Fruit fly (Drosophila melanogaster) whole organism, embryonic: Measurements from ENCODE around the gene CG12116.

ENCODE experiments used
- CG10321 ChIP-seq: fragments of 200-800 bp; sonication (Bioruptor generic); IDR thresholded peaks from 2 replicates; pipeline ENCODE4 v1.3.6; 2022; ENCODE audit warnings: missing biosample characterization, missing genetic modification characterization
- CG11696 ChIP-seq: fragments of 200-800 bp; sonication (Bioruptor generic); IDR thresholded peaks from 2 replicates; pipeline ENCODE4 v1.3.6; 2022; ENCODE audit warnings: missing biosample characterization, missing genetic modification characterization
- CG13775 ChIP-seq: fragments of 200-800 bp; sonication (Bioruptor generic); optimal IDR thresholded peaks from 3 replicates; lab custom pipeline; 2017; ENCODE audit warnings: missing biosample characterization, mild to moderate bottlenecking, missing genetic modification characterization
- CG14710 ChIP-seq: fragments of 200-800 bp; sonication (Bioruptor generic); optimal IDR thresholded peaks from 3 replicates; lab custom pipeline; 2019; ENCODE audit warnings: missing biosample characterization, mild to moderate bottlenecking, missing genetic modification characterization, moderate library complexity
- CG1529 ChIP-seq: fragments of 200-800 bp; sonication (Bioruptor generic); optimal IDR thresholded peaks from 3 replicates; lab custom pipeline; 2018; ENCODE audit warnings: missing biosample characterization, missing genetic modification characterization
- CG17385 ChIP-seq: fragments of 200-800 bp; sonication (Bioruptor generic); optimal IDR thresholded peaks from 3 replicates; lab custom pipeline; 2018; ENCODE audit warnings: missing biosample characterization, mild to moderate bottlenecking, missing genetic modification characterization
- CG17912 ChIP-seq: fragments of 200-800 bp; sonication (Bioruptor generic); optimal IDR thresholded peaks from 2 replicates; lab custom pipeline; 2018; ENCODE audit warnings: missing biosample characterization, mild to moderate bottlenecking, missing genetic modification characterization
- CG18599 ChIP-seq: fragments of 200-800 bp; sonication (Bioruptor generic); optimal IDR thresholded peaks from 3 replicates; lab custom pipeline; 2017; ENCODE audit warnings: missing biosample characterization, missing genetic modification characterization, mild to moderate bottlenecking, moderate library complexity, missing genetic modification reagents
- CG18764 ChIP-seq: fragments of 200-800 bp; sonication (Bioruptor generic); optimal IDR thresholded peaks from 3 replicates; lab custom pipeline; 2016; ENCODE audit warnings: missing biosample characterization, missing genetic modification characterization
- CG2678 ChIP-seq: fragments of 200-800 bp; sonication (Bioruptor generic); optimal IDR thresholded peaks from 3 replicates; lab custom pipeline; 2019; ENCODE audit warnings: missing biosample characterization, mild to moderate bottlenecking, missing genetic modification characterization, moderate library complexity
- CG3065 ChIP-seq: fragments of 200-800 bp; sonication (Bioruptor generic); optimal IDR thresholded peaks from 2 replicates; lab custom pipeline; 2016; ENCODE audit warnings: missing biosample characterization, missing genetic modification characterization
- CG4360 ChIP-seq: fragments of 200-800 bp; sonication (Bioruptor generic); IDR thresholded peaks from 2 replicates; pipeline ENCODE4 v1.3.6; 2022; ENCODE audit warnings: missing biosample characterization, missing genetic modification characterization
- CG4617 ChIP-seq: fragments of 200-800 bp; sonication (Bioruptor generic); optimal IDR thresholded peaks from 3 replicates; lab custom pipeline; 2016; ENCODE audit warnings: missing biosample characterization, missing genetic modification characterization, borderline replicate concordance
- CG6689 ChIP-seq: fragments of 200-800 bp; sonication (Bioruptor generic); IDR thresholded peaks from 2 replicates; pipeline ENCODE4 v1.3.6; 2022; ENCODE audit warnings: missing biosample characterization, missing genetic modification characterization
- CoRest ChIP-seq: fragments of 200-800 bp; sonication (Bioruptor generic); optimal IDR thresholded peaks from 3 replicates; lab custom pipeline; 2018; ENCODE audit warnings: missing biosample characterization, mild to moderate bottlenecking, missing genetic modification characterization, moderate library complexity
- Fer3 ChIP-seq: fragments of 200-800 bp; sonication (Bioruptor generic); optimal IDR thresholded peaks from 2 replicates; lab custom pipeline; 2018; ENCODE audit warnings: missing biosample characterization, mild to moderate bottlenecking, missing genetic modification characterization, moderate library complexity
- Hr78 ChIP-seq, 2 experiments: fragments of 200-800 bp in 1 of 2; fragments of >200 bp in 1 of 2; sonication (Bioruptor generic) in 1 of 2; optimal IDR thresholded peaks; 2 replicates each; lab custom pipeline; 2017 to 2019; ENCODE audit warnings: missing biosample characterization in 2 of 2, missing genetic modification characterization in 2 of 2, mild to moderate bottlenecking in 1 of 2, moderate library complexity in 1 of 2
- Med ChIP-seq: fragments of 200-800 bp; sonication (Bioruptor generic); peaks from one replicate; lab custom pipeline; 2016; ENCODE audit warnings: missing biosample characterization, missing genetic modification characterization, mild to moderate bottlenecking, inconsistent platforms, moderate library complexity
- Meics ChIP-seq: fragments of 200-800 bp; sonication (Bioruptor generic); optimal IDR thresholded peaks from 2 replicates; lab custom pipeline; 2017; ENCODE audit warnings: missing biosample characterization, mild to moderate bottlenecking, missing genetic modification characterization
- Pdp1 ChIP-seq, 2 experiments: fragments of 200-800 bp; sonication (Bioruptor generic); optimal IDR thresholded peaks; 3 replicates each; lab custom pipeline; 2016; ENCODE audit warnings: missing biosample characterization in 2 of 2, missing genetic modification characterization in 2 of 2, mild to moderate bottlenecking in 1 of 2, moderate library complexity in 1 of 2
- Ravus ChIP-seq: fragments of 200-800 bp; sonication (Bioruptor generic); IDR thresholded peaks from 2 replicates; pipeline ENCODE4 v1.3.6; 2022; ENCODE audit warnings: missing biosample characterization, missing genetic modification characterization
- Rfx ChIP-seq: fragments of 200-800 bp; sonication (Bioruptor generic); IDR thresholded peaks from 2 replicates; pipeline ENCODE4 v1.3.6; 2022; ENCODE audit warnings: missing biosample characterization, missing genetic modification characterization
- Sry-δ ChIP-seq: fragments of 200-800 bp; sonication (Bioruptor generic); optimal IDR thresholded peaks from 2 replicates; lab custom pipeline; 2016; ENCODE audit warnings: missing biosample characterization, missing genetic modification characterization
- bcd ChIP-seq: fragments of 200-800 bp; sonication (Bioruptor generic); optimal IDR thresholded peaks from 2 replicates; lab custom pipeline; 2017; ENCODE audit warnings: missing biosample characterization, mild to moderate bottlenecking, missing genetic modification characterization
- btn ChIP-seq: fragments of 200-800 bp; sonication (Bioruptor generic); optimal IDR thresholded peaks from 2 replicates; lab custom pipeline; 2016; ENCODE audit warnings: missing biosample characterization, missing genetic modification characterization
- cad ChIP-seq: fragments of >200 bp; optimal IDR thresholded peaks from 2 replicates; lab custom pipeline; 2017; ENCODE audit warnings: missing biosample characterization, missing genetic modification characterization
- crc ChIP-seq: fragments of 200-800 bp; sonication (Bioruptor generic); optimal IDR thresholded peaks from 2 replicates; lab custom pipeline; 2016; ENCODE audit warnings: missing biosample characterization, missing genetic modification characterization
- cwo ChIP-seq: fragments of 200-800 bp; sonication (Bioruptor generic); optimal IDR thresholded peaks from 3 replicates; lab custom pipeline; 2017; ENCODE audit warnings: missing biosample characterization, missing genetic modification characterization, mild to moderate bottlenecking, moderate library complexity, missing genetic modification reagents
- dimm ChIP-seq: fragments of 200-800 bp; sonication (Bioruptor generic); IDR thresholded peaks from 2 replicates; pipeline ENCODE4 v1.3.6; 2022; ENCODE audit warnings: missing biosample characterization, missing genetic modification characterization
- en ChIP-seq: fragments of 200-800 bp; sonication (Bioruptor generic); optimal IDR thresholded peaks from 2 replicates; lab custom pipeline; 2016; ENCODE audit warnings: missing biosample characterization, missing genetic modification characterization
- eve ChIP-seq, 2 experiments: fragments of >200 bp; optimal IDR thresholded peaks; 2 replicates each; lab custom pipeline; 2017; ENCODE audit warnings: missing biosample characterization in 2 of 2, missing genetic modification characterization in 2 of 2
- exex ChIP-seq: fragments of 200-800 bp; sonication (Bioruptor generic); optimal IDR thresholded peaks from 4 replicates; lab custom pipeline; 2018; ENCODE audit warnings: missing biosample characterization, mild to moderate bottlenecking, missing genetic modification characterization, moderate library complexity
- ham ChIP-seq: fragments of 200-800 bp; sonication (Bioruptor generic); IDR thresholded peaks from 2 replicates; pipeline ENCODE4 v1.3.6; 2022; ENCODE audit warnings: missing biosample characterization, missing genetic modification characterization
- her ChIP-seq: fragments of 200-800 bp; sonication (Bioruptor generic); optimal IDR thresholded peaks from 2 replicates; lab custom pipeline; 2016; ENCODE audit warnings: missing biosample characterization, missing genetic modification characterization
- ken ChIP-seq: fragments of 200-800 bp; sonication (Bioruptor generic); IDR thresholded peaks from 3 replicates; pipeline ENCODE4 v1.3.6; 2022; ENCODE audit warnings: missing biosample characterization, missing genetic modification characterization
- mirr ChIP-seq: fragments of 200-800 bp; sonication (Bioruptor generic); optimal IDR thresholded peaks from 3 replicates; lab custom pipeline; 2018; ENCODE audit warnings: missing biosample characterization, mild to moderate bottlenecking, missing genetic modification characterization
- nerfin-1 ChIP-seq: fragments of 200-800 bp; sonication (Bioruptor generic); optimal IDR thresholded peaks from 3 replicates; lab custom pipeline; 2019; ENCODE audit warnings: missing biosample characterization, mild to moderate bottlenecking, missing genetic modification characterization, moderate library complexity
- onecut ChIP-seq: fragments of 200-800 bp; sonication (Bioruptor generic); IDR thresholded peaks from 2 replicates; pipeline ENCODE4 v1.3.6; 2022; ENCODE audit warnings: missing biosample characterization, missing genetic modification characterization
- pb ChIP-seq: fragments of 200-800 bp; sonication (Bioruptor generic); optimal IDR thresholded peaks from 3 replicates; lab custom pipeline; 2016; ENCODE audit warnings: missing biosample characterization, missing genetic modification characterization
- pzg ChIP-seq: fragments of 200-800 bp; sonication (Bioruptor generic); optimal IDR thresholded peaks from 3 replicates; lab custom pipeline; 2018; ENCODE audit warnings: missing biosample characterization, mild to moderate bottlenecking, missing genetic modification characterization, moderate library complexity
- sens ChIP-seq: fragments of 200-800 bp; sonication (Bioruptor generic); peaks from one replicate; lab custom pipeline; 2016; ENCODE audit warnings: missing biosample characterization, missing genetic modification characterization
- tio ChIP-seq: fragments of 200-800 bp; sonication (Bioruptor generic); optimal IDR thresholded peaks from 2 replicates; lab custom pipeline; 2017; ENCODE audit warnings: missing biosample characterization, missing genetic modification characterization, inconsistent platforms
- unpg ChIP-seq: fragments of 200-800 bp; sonication (Bioruptor generic); optimal IDR thresholded peaks from 3 replicates; lab custom pipeline; 2018; ENCODE audit warnings: missing biosample characterization, mild to moderate bottlenecking, missing genetic modification characterization, moderate library complexity

The CG12116 gene

dm6 chrX:8490976-8491345 is 22.1 kb upstream of the CG12116 start (continued):
- TF ChIP-seq Meics (GFP tag; lab: Kevin White, UChicago) (peak; percentile 3), Fer3 (no peak), her (GFP tag; lab: Kevin White, UChicago) (no peak), CG2678 (tag; lab: Kevin White, UChicago) (peak; percentile 43), CoRest (tag; lab: Kevin White, UChicago) (peak; percentile 27), Rfx (no peak), CG1529 (GFP tag; lab: Kevin White, UChicago) (no peak), en (GFP tag; lab: Kevin White, UChicago) (no peak), Ravus (GFP tag; lab: Robert Waterston, UW) (no peak), CG18599 (GFP tag; lab: Kevin White, UChicago) (no peak)

DNA sequence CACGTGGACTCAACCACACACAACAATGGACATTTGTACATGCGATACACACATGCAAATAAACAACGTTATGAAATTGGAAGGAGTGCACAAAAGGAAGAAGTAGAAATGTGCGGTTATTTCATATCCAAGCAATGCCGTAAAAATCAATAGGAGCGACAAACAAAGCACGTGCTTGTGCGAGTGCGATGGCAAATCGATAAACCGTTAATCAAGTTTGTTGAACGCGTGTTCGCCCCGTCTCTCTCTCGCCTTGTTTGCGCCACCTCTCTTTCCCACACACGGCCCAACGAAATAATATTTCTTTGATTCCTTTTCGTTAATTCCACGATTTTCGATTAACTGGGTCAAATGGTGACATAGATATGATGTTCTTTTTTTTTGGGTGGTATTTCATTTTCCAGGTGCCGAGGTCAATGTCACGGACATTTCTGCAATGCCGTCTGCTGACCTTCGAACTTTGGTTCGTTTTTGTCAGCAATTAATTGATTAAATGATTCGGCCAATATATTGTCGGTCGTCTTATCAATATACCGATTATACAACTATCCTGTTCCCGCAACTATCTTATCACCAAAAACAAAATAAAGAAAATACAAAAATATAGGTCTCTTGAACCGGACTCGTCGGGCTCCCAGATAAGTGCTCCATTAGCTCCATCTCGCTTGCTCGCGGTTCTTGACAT is 21.6 kb upstream of the CG12116 start:
- no peak for TF ChIP-seq sens (GFP tag; lab: Kevin White, UChicago)
- no peak for TF ChIP-seq CG4360
- no peak for TF ChIP-seq pzg (GFP tag; lab: Kevin White, UChicago)
- peak; percentile 33 for TF ChIP-seq Med (GFP tag; lab: Kevin White, UChicago)
- no peak for TF ChIP-seq bcd (GFP tag; lab: Kevin White, UChicago)
- TF ChIP-seq CG10321 (GFP tag; lab: Robert Waterston, UW), result 0 out of 2 replicates have a peak, but pooled peaks have one; percentile 37
- TF ChIP-seq crc (GFP tag; lab: Kevin White, UChicago), result no peak
- no peak for TF ChIP-seq CG13775
- TF ChIP-seq ken (GFP tag; lab: Robert Waterston, UW), result 0 out of 3 replicates have a peak, but pooled peaks have one; percentile 29
- peak; percentile 73 for TF ChIP-seq exex (tag; lab: Kevin White, UChicago)
- peak; percentile 1 for TF ChIP-seq nerfin-1 (tag; lab: Kevin White, UChicago)
- no peak for TF ChIP-seq Sry-δ (GFP tag; lab: Kevin White, UChicago)
- TF ChIP-seq pb (GFP tag; lab: Kevin White, UChicago), result no peak
- no peak for TF ChIP-seq CG6689 (GFP tag; lab: Robert Waterston, UW)
- no peak for TF ChIP-seq tio
- TF ChIP-seq mirr (GFP tag; lab: Kevin White, UChicago), result peak; percentile 48
- TF ChIP-seq cwo (GFP tag; lab: Kevin White, UChicago), result peak; percentile 77
- TF ChIP-seq CG17385, result peak; percentile 25
- no peak for TF ChIP-seq unpg
- TF ChIP-seq Hr78 (GFP tag; optimal IDR thresholded peaks at IDR 0.05; lab: Kevin White, UChicago), result peak in 1 of 2 experiments; percentile 80
- no peak for TF ChIP-seq ham (GFP tag; lab: Robert Waterston, UW)
- TF ChIP-seq CG3065 (GFP tag; lab: Kevin White, UChicago), result no peak
- TF ChIP-seq CG14710, result no peak
- peak; percentile 99 for TF ChIP-seq onecut
- TF ChIP-seq CG11696 (GFP tag; lab: Robert Waterston, UW), result no peak
- TF ChIP-seq dimm (GFP tag; lab: Robert Waterston, UW), result no peak
- TF ChIP-seq Pdp1 (GFP tag; optimal IDR thresholded peaks at IDR 0.05; lab: Kevin White, UChicago), result peak in 1 of 2 experiments; percentile 51
- no peak for TF ChIP-seq cad
- no peak for TF ChIP-seq btn (GFP tag; lab: Kevin White, UChicago)
- TF ChIP-seq eve (GFP tag; optimal IDR thresholded peaks at IDR 0.05; lab: Kevin White, UChicago), result peak in 1 of 2 experiments; percentile 57
- TF ChIP-seq CG18764 (GFP tag; lab: Kevin White, UChicago), result no peak
- TF ChIP-seq CG17912 (GFP tag; lab: Kevin White, UChicago), result no peak
- TF ChIP-seq CG4617 (GFP tag; lab: Kevin White, UChicago), result no peak
